Worm (Caenorhabditis elegans) whole organism, L2 larva: Measurements from ENCODE around the gene fbxb-65.

Experiments
- F13H6.1 ChIP-seq: sonication (generic microtip); optimal IDR thresholded peaks from 2 replicates; lab custom pipeline; 2016; ENCODE audit warnings: missing genetic modification characterization, missing compliant biosample characterization
- R02D3.7 ChIP-seq: fragments of 150-350 bp; optimal IDR thresholded peaks from 2 replicates; lab custom pipeline; 2014; ENCODE audit warnings: missing biosample characterization, missing genetic modification characterization
- ZK546.5 ChIP-seq: sonication (generic microtip); optimal IDR thresholded peaks from 2 replicates; lab custom pipeline; 2017; ENCODE audit warnings: missing biosample characterization, missing genetic modification characterization
- alr-1 ChIP-seq: fragments of 150-350 bp; optimal IDR thresholded peaks from 2 replicates; lab custom pipeline; 2014; ENCODE audit warnings: missing biosample characterization, missing genetic modification characterization
- aly-2 ChIP-seq: fragments of 150-350 bp; optimal IDR thresholded peaks from 2 replicates; lab custom pipeline; 2014; ENCODE audit warnings: missing biosample characterization, missing genetic modification characterization
- ama-1 ChIP-seq: fragments of 150-350 bp; optimal IDR thresholded peaks from 2 replicates; lab custom pipeline; 2018; ENCODE audit warnings: inconsistent platforms
- blmp-1 ChIP-seq: sonication (generic microtip); optimal IDR thresholded peaks from 2 replicates; lab custom pipeline; 2017; ENCODE audit warnings: missing genetic modification characterization, mild to moderate bottlenecking, missing compliant biosample characterization, antibody characterized with exemption, moderate library complexity; ENCODE audit not compliant: insufficient read depth
- ceh-82 ChIP-seq: fragments of 150-350 bp; optimal IDR thresholded peaks from 2 replicates; lab custom pipeline; 2014; ENCODE audit warnings: missing biosample characterization, missing genetic modification characterization
- crh-2 ChIP-seq: sonication (generic microtip); optimal IDR thresholded peaks from 2 replicates; lab custom pipeline; 2017; ENCODE audit warnings: missing biosample characterization, missing genetic modification characterization
- gmeb-1 ChIP-seq: fragments of 150-350 bp; optimal IDR thresholded peaks from 2 replicates; lab custom pipeline; 2014; ENCODE audit warnings: missing biosample characterization, missing genetic modification characterization
- lin-11 ChIP-seq: fragments of 150-350 bp; sonication (generic microtip); optimal IDR thresholded peaks from 2 replicates; lab custom pipeline; 2014; ENCODE audit warnings: missing biosample characterization, missing genetic modification characterization, inconsistent platforms, mixed read lengths
- lin-13 ChIP-seq: fragments of 150-350 bp; optimal IDR thresholded peaks from 2 replicates; lab custom pipeline; 2014; ENCODE audit warnings: missing biosample characterization, missing genetic modification reagents, missing genetic modification characterization
- lin-39 ChIP-seq: fragments of 150-350 bp; optimal IDR thresholded peaks from 2 replicates; lab custom pipeline; 2014; ENCODE audit warnings: missing biosample characterization, missing genetic modification reagents, missing genetic modification characterization
- lsy-2 ChIP-seq, 2 experiments: fragments of 150-350 bp in 1 of 2; sonication (generic microtip) in 1 of 2; optimal IDR thresholded peaks; 2 replicates each; lab custom pipeline; 2014 to 2017; ENCODE audit warnings: missing biosample characterization in 2 of 2, missing genetic modification characterization in 2 of 2
- mdl-1 ChIP-seq, 2 experiments: fragments of 150-350 bp in 1 of 2; sonication (generic microtip) in 1 of 2; optimal IDR thresholded peaks; 2 replicates each; lab custom pipeline; 2017; ENCODE audit warnings: missing biosample characterization in 2 of 2, missing genetic modification characterization in 2 of 2
- nhr-10 ChIP-seq: sonication (generic microtip); optimal IDR thresholded peaks from 2 replicates; lab custom pipeline; 2017; ENCODE audit warnings: missing biosample characterization, missing genetic modification characterization
- nhr-11 ChIP-seq: fragments of 150-350 bp; optimal IDR thresholded peaks from 2 replicates; lab custom pipeline; 2014; ENCODE audit warnings: missing biosample characterization, missing genetic modification characterization
- nhr-129 ChIP-seq: fragments of 150-350 bp; optimal IDR thresholded peaks from 2 replicates; lab custom pipeline; 2014; ENCODE audit warnings: missing biosample characterization, missing genetic modification characterization
- nhr-23 ChIP-seq: fragments of 150-350 bp; optimal IDR thresholded peaks from 2 replicates; lab custom pipeline; 2014; ENCODE audit warnings: missing biosample characterization, missing genetic modification reagents, missing genetic modification characterization
- nhr-25 ChIP-seq: fragments of 150-350 bp; sonication (generic microtip); optimal IDR thresholded peaks from 3 replicates; lab custom pipeline; 2014; ENCODE audit warnings: missing biosample characterization, missing genetic modification characterization
- nhr-6 ChIP-seq: fragments of 150-350 bp; optimal IDR thresholded peaks from 2 replicates; lab custom pipeline; 2014; ENCODE audit warnings: missing biosample characterization, missing genetic modification characterization
- nhr-77 ChIP-seq: fragments of 150-350 bp; optimal IDR thresholded peaks from 2 replicates; lab custom pipeline; 2014; ENCODE audit warnings: missing biosample characterization, missing genetic modification characterization
- sem-4 ChIP-seq: fragments of 150-350 bp; optimal IDR thresholded peaks from 2 replicates; lab custom pipeline; 2014; ENCODE audit warnings: missing biosample characterization, missing genetic modification reagents, missing genetic modification characterization
- skn-1 ChIP-seq: sonication (generic microtip); optimal IDR thresholded peaks from 2 replicates; lab custom pipeline; 2017; ENCODE audit warnings: missing biosample characterization, missing genetic modification characterization
- sma-3 ChIP-seq: sonication (generic microtip); optimal IDR thresholded peaks from 2 replicates; lab custom pipeline; 2016; ENCODE audit warnings: missing genetic modification reagents, missing genetic modification characterization, missing compliant biosample characterization
- sma-9 ChIP-seq, 2 experiments: fragments of 150-350 bp in 1 of 2; sonication (generic microtip) in 1 of 2; optimal IDR thresholded peaks; 2 replicates each; lab custom pipeline; 2014 to 2016; ENCODE audit warnings: missing genetic modification characterization in 2 of 2, mild to moderate bottlenecking in 1 of 2, missing biosample characterization in 1 of 2, missing compliant biosample characterization in 1 of 2, missing genetic modification reagents in 1 of 2, moderate library complexity in 1 of 2
- snpc-4 ChIP-seq: fragments of 150-350 bp; optimal IDR thresholded peaks from 2 replicates; lab custom pipeline; 2014; ENCODE audit warnings: missing biosample characterization, missing genetic modification characterization
- unc-39 ChIP-seq: fragments of 150-350 bp; optimal IDR thresholded peaks from 2 replicates; lab custom pipeline; 2014; ENCODE audit warnings: missing biosample characterization, missing genetic modification characterization
- unc-62 ChIP-seq: fragments of 150-350 bp; optimal IDR thresholded peaks from 2 replicates; lab custom pipeline; 2014; ENCODE audit warnings: missing biosample characterization, missing genetic modification reagents, missing genetic modification characterization
- zag-1 ChIP-seq: fragments of 150-350 bp; optimal IDR thresholded peaks from 2 replicates; lab custom pipeline; 2014; ENCODE audit warnings: missing biosample characterization, missing genetic modification characterization
- ztf-1 ChIP-seq: fragments of 200-800 bp; sonication (Bioruptor generic); conservative IDR thresholded peaks from 2 replicates; pipeline ENCODE4 v1.3.6; 2022; ENCODE audit warnings: missing genetic modification characterization, missing compliant biosample characterization
- ztf-11 ChIP-seq: sonication (generic microtip); optimal IDR thresholded peaks from 2 replicates; lab custom pipeline; 2017; ENCODE audit warnings: missing biosample characterization, missing genetic modification characterization

The fbxb-65 gene

DNA sequence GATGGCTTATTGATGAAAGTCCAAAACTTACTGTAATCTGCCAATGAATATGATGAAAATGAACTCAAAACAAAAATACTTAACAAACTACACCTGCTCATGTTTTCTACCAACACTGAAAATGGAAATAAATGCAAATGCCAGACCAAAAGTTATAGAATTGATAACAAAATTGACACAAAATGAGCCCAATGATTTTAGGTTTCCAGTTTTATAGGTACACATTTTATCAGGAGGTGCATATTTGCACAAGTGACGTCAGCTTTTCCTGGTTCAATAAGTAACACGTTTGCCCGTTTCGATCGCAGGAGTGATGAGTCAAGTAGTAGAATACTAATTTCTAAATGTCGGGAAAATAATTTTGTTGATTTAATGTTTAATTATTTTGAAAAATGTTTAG lies 32.6 kb upstream of the fbxb-65 start, which contains the start of gene F55C9.6:
TSS of gene F55C9.6 (minus strand) at position 101 of the 400 bp plus-strand sequence.
- TF ChIP-seq lin-13 (no peak), F13H6.1 (tag; lab: Kevin White, UChicago) (no peak), nhr-10 (tag; lab: Kevin White, UChicago) (no peak), ztf-11 (tag; lab: Kevin White, UChicago) (no peak), ceh-82 (tag; lab: Kevin White, UChicago) (no peak), aly-2 (tag; lab: Kevin White, UChicago) (no peak), nhr-11 (tag; lab: Kevin White, UChicago) (no peak), nhr-23 (tag; lab: Kevin White, UChicago) (no peak), sem-4 (tag; lab: Kevin White, UChicago) (no peak), nhr-129 (tag; lab: Kevin White, UChicago) (no peak), sma-9 (GFP tag; optimal IDR thresholded peaks at IDR 0.05; lab: Kevin White, UChicago) (no peak), sma-9 (tag; optimal IDR thresholded peaks at IDR 0.05; lab: Kevin White, UChicago) (no peak), lin-11 (tag; lab: Kevin White, UChicago) (no peak), unc-62 (GFP tag; lab: Kevin White, UChicago) (no peak), mdl-1 (tag; optimal IDR thresholded peaks at IDR 0.05; lab: Kevin White, UChicago) (no peak), zag-1 (tag; lab: Kevin White, UChicago) (no peak), ztf-1 (GFP tag; lab: Robert Waterston, UW) (no peak), crh-2 (no peak), nhr-6 (tag; lab: Kevin White, UChicago) (no peak), nhr-25 (tag; lab: Kevin White, UChicago) (no peak), ama-1 (lab: Kevin White, UChicago) (no peak)

DNA sequence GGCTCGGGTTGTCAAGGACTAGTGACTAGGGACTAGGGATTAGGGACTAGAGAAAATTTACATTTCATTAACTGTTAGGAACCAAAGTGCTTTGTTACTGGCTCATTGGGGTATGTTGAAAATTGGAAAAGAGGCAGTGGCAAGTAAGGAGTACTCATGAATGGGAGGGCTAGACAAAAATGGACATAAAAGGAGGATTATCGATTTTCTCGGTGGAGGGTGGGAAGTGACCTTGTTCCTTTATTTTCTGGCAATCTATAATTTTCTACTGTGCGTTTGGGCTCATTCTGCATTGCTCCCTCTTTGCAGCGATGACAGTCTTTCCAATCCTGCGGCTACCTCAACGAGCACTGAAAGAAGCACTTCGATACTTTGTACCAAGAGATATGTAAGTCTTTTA lies 31.9 kb upstream of the fbxb-65 start, which contains the start of gene fbxb-60:
TSS of gene fbxb-60 (plus strand) at position 301 of the 400 bp plus-strand sequence.
- no peak for TF ChIP-seq alr-1 (tag; lab: Kevin White, UChicago)
- no peak for TF ChIP-seq lin-13
- TF ChIP-seq lin-39: no peak
- TF ChIP-seq crh-2: no peak
- TF ChIP-seq nhr-77 (tag; lab: Kevin White, UChicago): no peak
- no peak for TF ChIP-seq unc-39 (tag; lab: Kevin White, UChicago)
- no peak for TF ChIP-seq ZK546.5 (tag; lab: Kevin White, UChicago)
- TF ChIP-seq blmp-1: no peak
- no peak for TF ChIP-seq ztf-11 (tag; lab: Kevin White, UChicago)
- TF ChIP-seq R02D3.7 (tag; lab: Kevin White, UChicago): no peak
- no peak for TF ChIP-seq mdl-1 (tag; optimal IDR thresholded peaks at IDR 0.05; lab: Kevin White, UChicago)
- TF ChIP-seq ceh-82 (tag; lab: Kevin White, UChicago): no peak
- TF ChIP-seq nhr-25 (tag; lab: Kevin White, UChicago): no peak
- TF ChIP-seq nhr-6 (tag; lab: Kevin White, UChicago): no peak
- TF ChIP-seq nhr-23 (tag; lab: Kevin White, UChicago): no peak
- no peak for TF ChIP-seq ama-1 (lab: Kevin White, UChicago)
- no peak for TF ChIP-seq snpc-4 (tag; lab: Kevin White, UChicago)

DNA sequence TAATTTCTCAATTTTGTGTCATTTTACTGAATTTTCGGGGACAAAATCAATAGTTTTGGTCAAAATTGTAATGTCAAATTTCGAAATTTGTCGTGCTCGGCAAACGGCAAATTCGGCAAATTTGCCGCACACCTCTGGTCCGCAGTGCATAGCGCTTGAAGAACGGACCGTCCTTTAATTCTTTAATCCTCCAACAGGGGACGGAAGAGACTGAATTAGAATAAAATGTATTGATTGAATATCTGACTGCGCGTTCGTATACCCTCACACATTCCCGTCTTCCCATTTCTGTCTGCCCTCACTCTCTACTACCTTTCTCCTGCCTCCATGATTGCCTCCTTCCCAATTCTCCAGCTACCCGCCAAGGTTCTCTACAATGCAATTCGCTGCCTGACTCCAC lies 30.1 kb upstream of the fbxb-65 start, which contains the start of gene F55C9.14:
TSS of gene F55C9.14 (plus strand) at position 301 of the 400 bp plus-strand sequence.
- no peak for TF ChIP-seq lsy-2 (tag; optimal IDR thresholded peaks at IDR 0.05; lab: Kevin White, UChicago)
- TF ChIP-seq alr-1 (tag; lab: Kevin White, UChicago): no peak
- no peak for TF ChIP-seq sma-9 (GFP tag; optimal IDR thresholded peaks at IDR 0.05; lab: Kevin White, UChicago)
- no peak for TF ChIP-seq sma-9 (tag; optimal IDR thresholded peaks at IDR 0.05; lab: Kevin White, UChicago)
- TF ChIP-seq nhr-11 (tag; lab: Kevin White, UChicago): no peak
- TF ChIP-seq nhr-10 (tag; lab: Kevin White, UChicago): no peak
- TF ChIP-seq lin-13: no peak
- TF ChIP-seq skn-1 (tag; lab: Kevin White, UChicago): no peak
- TF ChIP-seq sma-3: no peak
- TF ChIP-seq gmeb-1 (tag; lab: Kevin White, UChicago): no peak
- TF ChIP-seq nhr-23 (tag; lab: Kevin White, UChicago): no peak
- TF ChIP-seq ZK546.5 (tag; lab: Kevin White, UChicago): no peak
- TF ChIP-seq, all 48 proteins: peak for 0

DNA sequence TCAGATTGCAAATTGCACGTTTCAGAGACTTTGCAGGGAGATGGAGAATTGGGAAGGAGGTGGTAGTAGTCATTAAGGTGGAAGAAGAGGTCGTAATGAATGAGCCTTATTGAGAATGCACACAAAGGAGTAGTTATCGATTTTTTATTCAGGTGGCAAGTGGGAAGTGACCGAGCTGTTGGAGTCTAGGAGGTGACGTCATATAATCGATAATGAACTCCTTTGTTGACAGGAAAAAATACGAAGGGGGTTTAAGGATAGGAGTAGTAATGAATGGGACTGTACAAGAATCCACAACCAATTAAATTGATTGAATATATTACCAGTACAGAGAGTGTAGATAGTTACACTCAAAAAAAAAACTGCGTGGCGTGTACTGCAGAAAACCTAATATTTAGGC lies 27.4 kb upstream of the fbxb-65 start, which contains the start of gene fbxb-62:
TSS of gene fbxb-62 (minus strand) at position 101 of the 400 bp plus-strand sequence.
- no peak for TF ChIP-seq ceh-82 (tag; lab: Kevin White, UChicago)
- no peak for TF ChIP-seq unc-39 (tag; lab: Kevin White, UChicago)
- TF ChIP-seq aly-2 (tag; lab: Kevin White, UChicago): no peak
- no peak for TF ChIP-seq lin-13
